Fruit fly (Drosophila melanogaster) ovary, adult (tissue): Measurements from ENCODE around the gene CG43059.

Experiments
- CG17801 ChIP-seq: fragments of 200-800 bp; optimal IDR thresholded peaks from 2 replicates; lab custom pipeline; 2019; ENCODE audit warnings: missing biosample characterization, mild to moderate bottlenecking, missing genetic modification characterization, moderate library complexity; ENCODE audit not compliant: partially characterized antibody

Gene CG43059

dm6 chr3L:8334338-8334737, 15.6 kb upstream of the CG43059 start:
- TF ChIP-seq CG17801 (GFP tag; lab: Kevin White, UChicago), result no peak

dm6 chr3L:8333574-8333973, 14.8 kb upstream of the CG43059 start:
- no peak for TF ChIP-seq CG17801 (GFP tag; lab: Kevin White, UChicago)

- no peak for TF ChIP-seq CG17801 (GFP tag; lab: Kevin White, UChicago)
Observed at dm6 chr3L:8331414-8331813, 12.6 kb upstream of the CG43059 start.

- no peak for TF ChIP-seq CG17801 (GFP tag; lab: Kevin White, UChicago)
Observed at dm6 chr3L:8329005-8329404, 10.2 kb upstream of the CG43059 start.

- no peak for TF ChIP-seq CG17801 (GFP tag; lab: Kevin White, UChicago)
Observed at dm6 chr3L:8328283-8328682, 9.5 kb upstream of the CG43059 start, which contains the start of gene CG34462. Gene CG34462, plus strand, starts transcription at chr3L:8328583.

dm6 chr3L:8325559-8325958, 6.8 kb upstream of the CG43059 start, which contains the start of gene CG34461:
Gene CG34461, plus strand, starts transcription at chr3L:8325859.
- no peak for TF ChIP-seq CG17801 (GFP tag; lab: Kevin White, UChicago)

- TF ChIP-seq CG17801 (GFP tag; lab: Kevin White, UChicago), result no peak
Observed at dm6 chr3L:8323817-8324216, 5.1 kb upstream of the CG43059 start.

- TF ChIP-seq CG17801 (GFP tag; lab: Kevin White, UChicago), result no peak
Observed at dm6 chr3L:8320105-8320813, 1.5 kb upstream of the CG43059 start, which contains the start of gene CG13670. Gene CG13670, plus strand, starts transcription at chr3L:8320763.

- peak; percentile 3 for TF ChIP-seq CG17801 (GFP tag; lab: Kevin White, UChicago)
Observed at dm6 chr3L:8315141-8315816, 3.5 kb downstream of the CG43059 start, which contains the start of gene Cpsf6. Gene Cpsf6, minus strand, starts transcription at chr3L:8315502.

- no peak for TF ChIP-seq CG17801 (GFP tag; lab: Kevin White, UChicago)
Observed at dm6 chr3L:8314788-8315140, 4.0 kb downstream of the CG43059 start.

- no peak for TF ChIP-seq CG17801 (GFP tag; lab: Kevin White, UChicago)
Observed at dm6 chr3L:8312290-8312689, 6.5 kb downstream of the CG43059 start.

- peak; percentile 47 for TF ChIP-seq CG17801 (GFP tag; lab: Kevin White, UChicago)
Observed at dm6 chr3L:8308891-8309352, 9.8 kb downstream of the CG43059 start, which contains the start of gene BI-1. Gene BI-1, minus strand, starts transcription at chr3L:8308941.

- TF ChIP-seq CG17801 (GFP tag; lab: Kevin White, UChicago), result no peak
Observed at dm6 chr3L:8306880-8307279, 11.9 kb downstream of the CG43059 start, which contains the start of gene Gr66a. Gene Gr66a, minus strand, starts transcription at chr3L:8306980.

dm6 chr3L:8303912-8304311, 14.9 kb downstream of the CG43059 start, which contains the start of the genes CG7194 and Sbp2:
Gene CG7194, minus strand, starts transcription at chr3L:8304059.
Gene Sbp2, plus strand, starts transcription at chr3L:8304157.
- no peak for TF ChIP-seq CG17801 (GFP tag; lab: Kevin White, UChicago)
